Fruit fly (Drosophila melanogaster): Measurements from ENCODE around the gene Sidpn.

Sidpn gene

dm6 chr2L:19009130-19009529 lies 18.4 kb upstream of the Sidpn start, which contains the start of gene RpL30 (continued):
- peak; percentile 85 for TF ChIP-seq eg (GFP tag; IDR thresholded peaks at IDR 0.05)
- TF ChIP-seq pdm3 (GFP tag; optimal IDR thresholded peaks at IDR 0.05), result peak; percentile 70
- TF ChIP-seq topi (GFP tag; optimal IDR thresholded peaks at IDR 0.05), result peak; percentile 84
- no peak for TF ChIP-seq Lpt (GFP tag; optimal IDR thresholded peaks at IDR 0.05)
- peak; percentile 88 to 89 for TF ChIP-seq ss (GFP tag; optimal IDR thresholded peaks at IDR 0.05)
- peak; percentile 52 for TF ChIP-seq CG11762 (GFP tag; optimal IDR thresholded peaks at IDR 0.05; ENCODE audit: insufficient read depth)
- TF ChIP-seq Hr38 (GFP tag; optimal IDR thresholded peaks at IDR 0.05), result no peak
- peak; percentile 54 for TF ChIP-seq Blimp-1 (GFP tag; optimal IDR thresholded peaks at IDR 0.05)

DNA sequence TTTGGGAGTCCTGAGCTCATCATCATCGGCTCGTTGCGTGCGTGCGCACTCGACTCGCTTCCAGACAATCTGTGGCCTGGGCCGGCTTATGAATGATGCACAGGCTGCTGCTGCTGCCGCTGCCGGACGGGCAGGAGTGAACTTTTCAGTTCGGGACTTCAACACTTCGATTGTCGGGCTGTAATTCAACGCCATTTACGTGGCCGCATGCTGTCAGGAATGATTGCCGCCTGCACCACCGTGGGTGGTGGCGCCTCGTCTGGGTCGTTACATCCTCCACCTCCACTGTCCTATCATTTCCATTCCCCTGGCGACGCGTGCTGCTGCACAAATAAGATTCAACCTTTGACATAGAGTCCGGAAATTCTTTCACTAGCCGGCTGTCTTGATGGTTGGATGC lies 17.5 kb upstream of the Sidpn start:
- TF ChIP-seq CG31627 (GFP tag; optimal IDR thresholded peaks at IDR 0.05) (no peak), acj6 (GFP tag; optimal IDR thresholded peaks at IDR 0.05) (no peak), CG3919 (GFP tag; optimal IDR thresholded peaks at IDR 0.05) (no peak), CG6163 (GFP tag; IDR thresholded peaks at IDR 0.05) (no peak), OdsH (GFP tag; optimal IDR thresholded peaks at IDR 0.05) (no peak), Lpt (GFP tag; optimal IDR thresholded peaks at IDR 0.05) (no peak), Ets21C (GFP tag; optimal IDR thresholded peaks at IDR 0.05) (no peak), CG4318 (GFP tag; optimal IDR thresholded peaks at IDR 0.05) (no peak), CG8632 (GFP tag; optimal IDR thresholded peaks at IDR 0.05) (no peak), achi (GFP tag; optimal IDR thresholded peaks at IDR 0.05) (no peak), CG34406 (GFP tag; optimal IDR thresholded peaks at IDR 0.05) (no peak)

DNA sequence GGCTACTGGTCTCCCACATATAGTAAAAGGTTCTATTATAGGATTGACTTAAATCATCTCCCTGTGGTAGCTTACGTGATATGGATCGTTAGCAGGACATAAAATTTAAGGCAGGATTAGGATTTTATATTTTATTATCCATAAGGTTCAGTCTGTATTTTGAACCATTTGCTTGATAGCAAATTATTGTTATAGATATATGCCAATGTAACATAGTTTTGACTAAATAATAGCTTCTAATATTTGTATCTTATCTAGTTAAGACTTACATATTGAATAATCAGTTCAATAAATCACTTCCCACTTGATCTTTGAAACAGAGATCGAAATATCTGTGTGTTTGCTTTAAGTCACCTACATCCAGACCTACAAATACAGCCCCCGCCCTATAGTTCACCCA lies 16.9 kb upstream of the Sidpn start, which contains the start of gene robl37BC:
Gene robl37BC (plus strand): TSS at position 301 of the 400 bp plus-strand sequence.
- TF ChIP-seq Hr38 (GFP tag; optimal IDR thresholded peaks at IDR 0.05) (no peak), spab (GFP tag; optimal IDR thresholded peaks at IDR 0.05) (no peak)

dm6 chr2L:19011895-19012645 lies 15.4 kb upstream of the Sidpn start:
- TF ChIP-seq Ets96B (tag; optimal IDR thresholded peaks at IDR 0.05), result peak; percentile 78
- peak; percentile 75 for TF ChIP-seq cyc (GFP tag; optimal IDR thresholded peaks at IDR 0.05)
- peak; percentile 75 for TF ChIP-seq Sox14 (GFP tag; optimal IDR thresholded peaks at IDR 0.05)
- TF ChIP-seq esn (GFP tag; optimal IDR thresholded peaks at IDR 0.05), result peak; percentile 77
- peak; percentile 51 for TF ChIP-seq CG8319 (GFP tag; optimal IDR thresholded peaks at IDR 0.05)
- peak; percentile 51 to 62 for TF ChIP-seq salr (GFP tag; optimal IDR thresholded peaks at IDR 0.05)
- peak; percentile 75 for TF ChIP-seq Hr4 (GFP tag; optimal IDR thresholded peaks at IDR 0.05)
- peak; percentile 15 for TF ChIP-seq fkh (GFP tag; optimal IDR thresholded peaks at IDR 0.05)
- TF ChIP-seq Sox15 (GFP tag; optimal IDR thresholded peaks at IDR 0.05), result peak; percentile 62
- TF ChIP-seq CG16779 (tag; optimal IDR thresholded peaks at IDR 0.05), result peak; percentile 5
- TF ChIP-seq Met (GFP tag; optimal IDR thresholded peaks at IDR 0.05), result peak; percentile 74
- TF ChIP-seq CG4318 (GFP tag; optimal IDR thresholded peaks at IDR 0.05), result no peak
- TF ChIP-seq CG3032 (tag; optimal IDR thresholded peaks at IDR 0.05), result peak; percentile 76
- TF ChIP-seq CG11902 (GFP tag; optimal IDR thresholded peaks at IDR 0.05), result peak; percentile 66
- no peak for TF ChIP-seq dac (GFP tag; optimal IDR thresholded peaks at IDR 0.05)
- TF ChIP-seq CG7368 (GFP tag; optimal IDR thresholded peaks at IDR 0.05), result peak; percentile 63
- TF ChIP-seq ss (GFP tag; optimal IDR thresholded peaks at IDR 0.05), result peak; percentile 44 to 72
- peak; percentile 63 for TF ChIP-seq CG15336 (GFP tag; IDR thresholded peaks at IDR 0.05)
- peak; percentile 71; the same call in 1 of the 2 replicates for TF ChIP-seq CG11294 (GFP tag; IDR thresholded peaks at IDR 0.05)
- no peak for TF ChIP-seq fd85E (GFP tag; optimal IDR thresholded peaks at IDR 0.05)
- peak; percentile 85 for TF ChIP-seq svp (GFP tag)
- TF ChIP-seq CG6808 (GFP tag; optimal IDR thresholded peaks at IDR 0.05), result peak; percentile 56
- TF ChIP-seq dsx (GFP tag; optimal IDR thresholded peaks at IDR 0.05; ENCODE audit: poor library complexity, severe bottlenecking), result peak; percentile 70
- TF ChIP-seq topi (GFP tag; optimal IDR thresholded peaks at IDR 0.05), result peak; percentile 69
- TF ChIP-seq fd59A (GFP tag; optimal IDR thresholded peaks at IDR 0.05), result peak; percentile 60
- peak; percentile 74 for TF ChIP-seq OdsH (GFP tag; optimal IDR thresholded peaks at IDR 0.05)
- TF ChIP-seq CG34406 (GFP tag; optimal IDR thresholded peaks at IDR 0.05), result peak; percentile 60
- peak; percentile 8 for TF ChIP-seq Lpt (GFP tag; optimal IDR thresholded peaks at IDR 0.05)
- peak; percentile 73 for TF ChIP-seq Eip75B (GFP tag; optimal IDR thresholded peaks at IDR 0.05)
- TF ChIP-seq acj6 (GFP tag; optimal IDR thresholded peaks at IDR 0.05), result peak; percentile 70
- TF ChIP-seq Sox102F (GFP tag; optimal IDR thresholded peaks at IDR 0.05), result peak; percentile 71
- peak; percentile 88 for TF ChIP-seq Eip78C (GFP tag)

Data from whole organism, prepupa.